Worm (Caenorhabditis elegans): ENCODE results near the gene Y70C5A.2.

ce11 chrV:16582973-16583372 is 40.0 kb downstream of the Y70C5A.2 start, which contains the start of gene str-150:
- no peak for TF ChIP-seq hnd-1 (tag; optimal IDR thresholded peaks at IDR 0.05)
- TF ChIP-seq sea-1 (GFP tag; conservative IDR thresholded peaks at IDR 0.05): no peak
- TF ChIP-seq F13C5.2 (tag; optimal IDR thresholded peaks at IDR 0.05): no peak
- TF ChIP-seq ama-1 (optimal IDR thresholded peaks at IDR 0.05): no peak
- no peak for TF ChIP-seq ceh-13 (GFP tag; optimal IDR thresholded peaks at IDR 0.05)
- no peak for TF ChIP-seq ets-7 (tag; optimal IDR thresholded peaks at IDR 0.05)
